Worm (Caenorhabditis elegans) whole organism, late embryonic: ENCODE measurements around the gene gst-8.
"Not testable (repeated sequence)": the region's sequence is repeated elsewhere in the genome, so short reads cannot be mapped to it uniquely, and the experiment has no call there.

Experiments
- che-1 ChIP-seq: sonication (generic microtip); optimal IDR thresholded peaks from 2 replicates; lab custom pipeline; 2016; ENCODE audit warnings: mild to moderate bottlenecking, missing genetic modification characterization, missing compliant biosample characterization
- gmeb-2 ChIP-seq: sonication (generic microtip); optimal IDR thresholded peaks from 2 replicates; lab custom pipeline; 2016; ENCODE audit warnings: missing genetic modification characterization, inconsistent platforms, missing compliant biosample characterization
- sdc-2 ChIP-seq: sonication (generic microtip); optimal IDR thresholded peaks from 2 replicates; lab custom pipeline; 2016; ENCODE audit warnings: missing genotype, missing genetic modification characterization, missing compliant biosample characterization

gst-8 gene

ce11 chrII:4932727-4933126, 49.2 kb downstream of the gst-8 start, which contains the start of gene msp-152:
Gene msp-152, plus strand, starts transcription at chrII:4933027.
- TF ChIP-seq che-1, gmeb-2, sdc-2 (tag; lab: Kevin White, UChicago): not testable (repeated sequence)
